Fruit fly (Drosophila melanogaster): ENCODE data around the gene CG43390.

DNA sequence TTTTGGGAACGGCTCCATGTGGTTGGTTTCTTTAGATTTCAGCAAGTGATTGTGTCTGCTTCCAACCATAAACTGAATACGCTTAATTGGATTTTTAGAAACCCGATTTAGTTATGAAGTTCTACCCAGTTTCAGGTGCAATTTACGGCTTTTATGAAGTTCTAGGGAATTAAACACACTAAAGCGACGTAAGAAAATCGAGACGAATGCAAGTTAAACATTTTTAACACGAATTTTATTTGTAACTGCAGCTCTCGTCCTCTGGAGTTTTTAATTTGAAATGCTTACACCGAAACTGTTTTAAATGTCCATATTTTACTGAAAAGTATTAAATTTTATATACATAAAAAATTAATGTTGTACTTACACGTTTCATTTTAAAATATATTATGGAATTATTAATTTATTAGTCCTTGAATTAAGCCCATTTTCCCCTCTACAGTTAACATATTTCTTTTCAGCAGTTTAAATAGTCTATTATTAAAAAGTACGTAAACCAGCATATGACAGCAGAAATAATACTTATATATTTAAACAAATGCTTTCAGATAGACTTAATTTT lies 15.7 kb downstream of the CG43390 start, which contains the start of the genes CG46412 and CG33267:
- TF ChIP-seq N (GFP tag; optimal IDR thresholded peaks at IDR 0.05) (no peak), pan (optimal IDR thresholded peaks at IDR 0.05) (no peak), psq (GFP tag; optimal IDR thresholded peaks at IDR 0.05) (no peak), dsf (GFP tag; optimal IDR thresholded peaks at IDR 0.05; ENCODE audit: borderline replicate concordance) (no peak), Hnf4 (GFP tag; optimal IDR thresholded peaks at IDR 0.05) (no peak), fru (GFP tag; optimal IDR thresholded peaks at IDR 0.05) (no peak)
